Worm (Caenorhabditis elegans) whole organism, mixed stage, embryonic: ENCODE results near the gene mrpl-49.

ENCODE experiments used
- ces-1 ChIP-seq: fragments of 150-350 bp; optimal IDR thresholded peaks from 2 replicates; lab custom pipeline; 2014; ENCODE audit warnings: missing biosample characterization, missing genetic modification reagents, missing genetic modification characterization
- elt-3 ChIP-seq: fragments of 150-350 bp; optimal IDR thresholded peaks from 2 replicates; lab custom pipeline; 2014; ENCODE audit warnings: missing biosample characterization, missing genetic modification characterization
- flh-1 ChIP-seq: fragments of 200-800 bp; sonication (Bioruptor generic); optimal IDR thresholded peaks from 2 replicates; lab custom pipeline; 2018; ENCODE audit warnings: mild to moderate bottlenecking, missing genetic modification characterization, moderate library complexity, missing compliant biosample characterization
- nhr-28 ChIP-seq: fragments of 150-350 bp; optimal IDR thresholded peaks from 2 replicates; lab custom pipeline; 2014; ENCODE audit warnings: missing biosample characterization, missing genetic modification characterization
- nhr-76 ChIP-seq: sonication (generic microtip); optimal IDR thresholded peaks from 2 replicates; lab custom pipeline; 2017; ENCODE audit warnings: missing biosample characterization, missing genetic modification characterization
- sem-2 ChIP-seq: fragments of 200-800 bp; sonication (Bioruptor generic); optimal IDR thresholded peaks from 2 replicates; lab custom pipeline; 2018; ENCODE audit warnings: mild to moderate bottlenecking, missing genetic modification characterization, missing compliant biosample characterization
- snpc-4 ChIP-seq: fragments of 150-350 bp; optimal IDR thresholded peaks from 2 replicates; lab custom pipeline; 2014; ENCODE audit warnings: missing biosample characterization, missing genetic modification characterization
- unc-62 ChIP-seq: fragments of 150-350 bp; optimal IDR thresholded peaks from 2 replicates; lab custom pipeline; 2014; ENCODE audit warnings: missing biosample characterization, missing genetic modification reagents, missing genetic modification characterization

DNA sequence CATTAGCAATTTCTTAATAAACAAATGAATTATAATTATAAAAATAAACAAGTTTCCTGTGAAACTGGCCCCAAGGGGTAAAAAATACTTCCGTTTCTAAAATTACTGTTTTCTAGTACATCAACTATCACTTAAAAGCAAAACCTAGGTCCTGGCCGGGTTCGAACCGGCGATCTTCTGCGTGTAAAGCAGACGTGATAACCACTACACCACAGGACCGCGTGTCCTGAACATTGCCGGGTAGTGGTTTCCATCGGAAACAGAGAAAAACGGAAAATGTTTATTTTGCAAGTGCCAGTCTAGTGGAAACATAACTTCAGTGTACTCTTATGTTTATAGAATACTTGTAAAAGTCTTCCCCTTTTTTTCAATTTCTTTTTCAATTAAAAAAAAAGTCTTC is 45.2 kb upstream of the mrpl-49 start:
- TF ChIP-seq unc-62 (GFP tag; lab: Kevin White, UChicago) (no peak), nhr-28 (tag; lab: Kevin White, UChicago) (no peak), nhr-76 (no peak), flh-1 (GFP tag; lab: Kevin White, UChicago) (no peak), ces-1 (GFP tag; lab: Kevin White, UChicago) (no peak), elt-3 (tag; lab: Kevin White, UChicago) (no peak), sem-2 (no peak), snpc-4 (tag; lab: Kevin White, UChicago) (no peak)
